Fruit fly (Drosophila melanogaster) whole organism, embryonic: ENCODE results near the gene CG44428.

Source experiments
- Ada2b ChIP-seq: fragments of 200-800 bp; sonication (Bioruptor generic); IDR thresholded peaks from 2 replicates; pipeline ENCODE4 v1.3.6; 2022; ENCODE audit warnings: missing biosample characterization, missing genetic modification characterization
- Atf6 ChIP-seq: fragments of 200-800 bp; sonication (Bioruptor generic); IDR thresholded peaks from 2 replicates; pipeline ENCODE4 v1.3.6; 2022; ENCODE audit warnings: missing biosample characterization, missing genetic modification characterization
- Blimp-1 ChIP-seq: fragments of 200-800 bp; sonication (Bioruptor generic); optimal IDR thresholded peaks from 3 replicates; lab custom pipeline; 2018; ENCODE audit warnings: missing biosample characterization, missing genetic modification characterization, mild to moderate bottlenecking, moderate library complexity, missing genetic modification reagents
- CG10366 ChIP-seq: fragments of 200-800 bp; sonication (Bioruptor generic); IDR thresholded peaks from 2 replicates; pipeline ENCODE4 v1.3.6; 2022; ENCODE audit warnings: missing biosample characterization, missing genetic modification characterization
- CG10979 ChIP-seq: fragments of 200-800 bp; sonication (Bioruptor generic); optimal IDR thresholded peaks from 2 replicates; lab custom pipeline; 2018; ENCODE audit warnings: missing biosample characterization, mild to moderate bottlenecking, missing genetic modification characterization, moderate library complexity
- CG11504 ChIP-seq: fragments of 200-800 bp; sonication (Bioruptor generic); optimal IDR thresholded peaks from 3 replicates; lab custom pipeline; 2019; ENCODE audit warnings: missing biosample characterization, mild to moderate bottlenecking, missing genetic modification characterization, moderate library complexity
- CG11695 ChIP-seq: fragments of 200-800 bp; sonication (Bioruptor generic); IDR thresholded peaks from 3 replicates; pipeline ENCODE4 v1.3.6; 2022; ENCODE audit warnings: missing biosample characterization, missing genetic modification characterization
- CG13296 ChIP-seq: fragments of 200-800 bp; sonication (Bioruptor generic); optimal IDR thresholded peaks from 3 replicates; lab custom pipeline; 2018; ENCODE audit warnings: missing biosample characterization, mild to moderate bottlenecking, missing genetic modification characterization
- CG13424 ChIP-seq: fragments of 200-800 bp; sonication (Bioruptor generic); optimal IDR thresholded peaks from 2 replicates; lab custom pipeline; 2019; ENCODE audit warnings: missing biosample characterization, mild to moderate bottlenecking, missing genetic modification characterization, moderate library complexity
- CG14014 ChIP-seq: fragments of 200-800 bp; sonication (Bioruptor generic); IDR thresholded peaks from 2 replicates; pipeline ENCODE4 v1.3.6; 2022; ENCODE audit warnings: missing biosample characterization, missing genetic modification characterization
- CG15514 ChIP-seq: fragments of 200-800 bp; sonication (Bioruptor generic); optimal IDR thresholded peaks from 3 replicates; lab custom pipeline; 2017; ENCODE audit warnings: missing biosample characterization, missing genetic modification characterization, mild to moderate bottlenecking, moderate library complexity, missing genetic modification reagents
- CG17328 ChIP-seq: fragments of 200-800 bp; sonication (Bioruptor generic); IDR thresholded peaks from 2 replicates; pipeline ENCODE4 v1.3.6; 2022; ENCODE audit warnings: missing biosample characterization, missing genetic modification characterization
- CG18599 ChIP-seq: fragments of 200-800 bp; sonication (Bioruptor generic); optimal IDR thresholded peaks from 3 replicates; lab custom pipeline; 2017; ENCODE audit warnings: missing biosample characterization, missing genetic modification characterization, mild to moderate bottlenecking, moderate library complexity, missing genetic modification reagents
- CG2120 ChIP-seq: fragments of 200-800 bp; sonication (Bioruptor generic); optimal IDR thresholded peaks from 3 replicates; lab custom pipeline; 2016; ENCODE audit warnings: missing biosample characterization, missing genetic modification characterization
- CG2678 ChIP-seq: fragments of 200-800 bp; sonication (Bioruptor generic); optimal IDR thresholded peaks from 3 replicates; lab custom pipeline; 2019; ENCODE audit warnings: missing biosample characterization, mild to moderate bottlenecking, missing genetic modification characterization, moderate library complexity
- CG30020 ChIP-seq: fragments of 200-800 bp; optimal IDR thresholded peaks from 2 replicates; lab custom pipeline; 2019; ENCODE audit warnings: missing biosample characterization, mild to moderate bottlenecking, missing genetic modification characterization, moderate library complexity
- CG32532 ChIP-seq: fragments of 200-800 bp; sonication (Bioruptor generic); IDR thresholded peaks from 2 replicates; pipeline ENCODE4 v1.3.6; 2022; ENCODE audit warnings: missing biosample characterization, missing genetic modification characterization
- CG32772 ChIP-seq: fragments of 200-800 bp; sonication (Bioruptor generic); IDR thresholded peaks from 2 replicates; pipeline ENCODE4 v1.3.6; 2022; ENCODE audit warnings: missing biosample characterization, missing genetic modification characterization
- CG6791 ChIP-seq: fragments of 200-800 bp; sonication (Bioruptor generic); IDR thresholded peaks from 3 replicates; pipeline ENCODE4 v1.3.6; 2022; ENCODE audit warnings: missing biosample characterization, missing genetic modification characterization; ENCODE audit not compliant: partially characterized antibody
- CG6813 ChIP-seq: fragments of 200-800 bp; sonication (Bioruptor generic); optimal IDR thresholded peaks from 2 replicates; lab custom pipeline; 2017; ENCODE audit warnings: missing biosample characterization, missing genetic modification characterization, mild to moderate bottlenecking, moderate library complexity, missing genetic modification reagents
- CG7839 ChIP-seq: fragments of 200-800 bp; sonication (Bioruptor generic); optimal IDR thresholded peaks from 3 replicates; lab custom pipeline; 2018; ENCODE audit warnings: missing biosample characterization, mild to moderate bottlenecking, missing genetic modification characterization, moderate library complexity
- CG9727 ChIP-seq: fragments of 200-800 bp; sonication (Bioruptor generic); optimal IDR thresholded peaks from 3 replicates; lab custom pipeline; 2017; ENCODE audit warnings: missing biosample characterization, mild to moderate bottlenecking, missing genetic modification characterization
- CG9817 ChIP-seq: fragments of 200-800 bp; sonication (Bioruptor generic); optimal IDR thresholded peaks from 2 replicates; lab custom pipeline; 2018; ENCODE audit warnings: missing biosample characterization, mild to moderate bottlenecking, missing genetic modification characterization, moderate library complexity
- CoRest ChIP-seq: fragments of 200-800 bp; sonication (Bioruptor generic); optimal IDR thresholded peaks from 3 replicates; lab custom pipeline; 2018; ENCODE audit warnings: missing biosample characterization, mild to moderate bottlenecking, missing genetic modification characterization, moderate library complexity
- Dad ChIP-seq: fragments of 200-800 bp; sonication (Bioruptor generic); optimal IDR thresholded peaks from 3 replicates; lab custom pipeline; 2016; ENCODE audit warnings: missing biosample characterization, missing genetic modification characterization
- Dip3 ChIP-seq: fragments of 200-800 bp; sonication (Bioruptor generic); optimal IDR thresholded peaks from 3 replicates; lab custom pipeline; 2016; ENCODE audit warnings: missing biosample characterization, missing genetic modification characterization
- Dref ChIP-seq: fragments of 200-800 bp; sonication (Bioruptor generic); IDR thresholded peaks from 2 replicates; pipeline ENCODE4 v1.3.6; 2022; ENCODE audit warnings: missing biosample characterization, missing genetic modification characterization
- Hmr ChIP-seq: fragments of 200-800 bp; sonication (Bioruptor generic); optimal IDR thresholded peaks from 3 replicates; lab custom pipeline; 2017; ENCODE audit warnings: mild to moderate bottlenecking, missing biosample characterization, missing genetic modification reagents, missing genetic modification characterization
- Hr78 ChIP-seq, 2 experiments: fragments of 200-800 bp in 1 of 2; fragments of >200 bp in 1 of 2; sonication (Bioruptor generic) in 1 of 2; optimal IDR thresholded peaks; 2 replicates each; lab custom pipeline; 2017 to 2019; ENCODE audit warnings: missing biosample characterization in 2 of 2, missing genetic modification characterization in 2 of 2, mild to moderate bottlenecking in 1 of 2, moderate library complexity in 1 of 2
- Med ChIP-seq: fragments of 200-800 bp; sonication (Bioruptor generic); peaks from one replicate; lab custom pipeline; 2016; ENCODE audit warnings: missing biosample characterization, missing genetic modification characterization, mild to moderate bottlenecking, inconsistent platforms, moderate library complexity
- Ptx1 ChIP-seq: fragments of 200-800 bp; sonication (Bioruptor generic); IDR thresholded peaks from 2 replicates; pipeline ENCODE4 v1.3.6; 2022; ENCODE audit warnings: missing biosample characterization, missing genetic modification characterization
- Xbp1 ChIP-seq: fragments of 200-800 bp; sonication (Bioruptor generic); optimal IDR thresholded peaks from 3 replicates; lab custom pipeline; 2016; ENCODE audit warnings: missing biosample characterization, mild to moderate bottlenecking, missing genetic modification characterization
- Xrp1 ChIP-seq: fragments of 200-800 bp; sonication (Bioruptor generic); IDR thresholded peaks from 2 replicates; pipeline ENCODE4 v1.3.6; 2022; ENCODE audit warnings: missing biosample characterization, missing genetic modification characterization
- ap ChIP-seq: fragments of 200-800 bp; sonication (Bioruptor generic); IDR thresholded peaks from 2 replicates; pipeline ENCODE4 v1.3.6; 2022; ENCODE audit warnings: missing biosample characterization, missing genetic modification characterization
- ase ChIP-seq: fragments of 200-800 bp; sonication (Bioruptor generic); IDR thresholded peaks from 3 replicates; pipeline ENCODE4 v1.3.6; 2022; ENCODE audit warnings: missing biosample characterization, missing genetic modification characterization
- az2 ChIP-seq: fragments of 200-800 bp; sonication (Bioruptor generic); optimal IDR thresholded peaks from 3 replicates; lab custom pipeline; 2016; ENCODE audit warnings: missing biosample characterization, missing genetic modification characterization
- caup ChIP-seq: fragments of 200-800 bp; sonication (Bioruptor generic); optimal IDR thresholded peaks from 3 replicates; lab custom pipeline; 2017; ENCODE audit warnings: missing biosample characterization, mild to moderate bottlenecking, missing genetic modification characterization, moderate library complexity; ENCODE audit not compliant: severe bottlenecking
- cg ChIP-seq: fragments of 200-800 bp; sonication (Bioruptor generic); optimal IDR thresholded peaks from 3 replicates; lab custom pipeline; 2019; ENCODE audit warnings: missing biosample characterization, mild to moderate bottlenecking, missing genetic modification characterization, moderate library complexity
- fd96Cb ChIP-seq: fragments of 200-800 bp; sonication (Bioruptor generic); optimal IDR thresholded peaks from 2 replicates; lab custom pipeline; 2018; ENCODE audit warnings: missing biosample characterization, mild to moderate bottlenecking, missing genetic modification characterization, moderate library complexity
- ind ChIP-seq: fragments of 200-800 bp; sonication (Bioruptor generic); optimal IDR thresholded peaks from 3 replicates; lab custom pipeline; 2016; ENCODE audit warnings: missing biosample characterization, missing genetic modification characterization
- lab ChIP-seq: fragments of 200-800 bp; sonication (Bioruptor generic); optimal IDR thresholded peaks from 3 replicates; lab custom pipeline; 2017; ENCODE audit warnings: missing biosample characterization, missing genetic modification characterization, mild to moderate bottlenecking, moderate library complexity, missing genetic modification reagents
- maf-S ChIP-seq: fragments of 200-800 bp; sonication (Bioruptor generic); optimal IDR thresholded peaks from 2 replicates; lab custom pipeline; 2016; ENCODE audit warnings: missing biosample characterization, missing genetic modification characterization
- ranshi ChIP-seq: fragments of 200-800 bp; sonication (Bioruptor generic); IDR thresholded peaks from 2 replicates; pipeline ENCODE4 v1.3.6; 2022; ENCODE audit warnings: missing biosample characterization, missing genetic modification characterization
- repo ChIP-seq: fragments of 200-800 bp; sonication (Bioruptor generic); optimal IDR thresholded peaks from 2 replicates; lab custom pipeline; 2016; ENCODE audit warnings: missing biosample characterization, missing genetic modification characterization
- sens ChIP-seq: fragments of 200-800 bp; sonication (Bioruptor generic); peaks from one replicate; lab custom pipeline; 2016; ENCODE audit warnings: missing biosample characterization, missing genetic modification characterization
- shn ChIP-seq: fragments of 200-800 bp; sonication (Bioruptor generic); optimal IDR thresholded peaks from 3 replicates; lab custom pipeline; 2016; ENCODE audit warnings: missing biosample characterization, missing genetic modification characterization
- sob ChIP-seq: fragments of 200-800 bp; sonication (Bioruptor generic); IDR thresholded peaks from 2 replicates; pipeline ENCODE4 v1.3.6; 2022; ENCODE audit warnings: missing biosample characterization, missing genetic modification characterization
- stc ChIP-seq: fragments of 200-800 bp; sonication (Bioruptor generic); IDR thresholded peaks from 2 replicates; pipeline ENCODE4 v1.3.6; 2022; ENCODE audit warnings: missing biosample characterization, missing genetic modification characterization
- vnd ChIP-seq: fragments of 200-800 bp; sonication (Bioruptor generic); IDR thresholded peaks from 3 replicates; pipeline ENCODE4 v1.3.6; 2022; ENCODE audit warnings: missing biosample characterization, missing genetic modification characterization; ENCODE audit not compliant: partially characterized antibody

The CG44428 gene

DNA sequence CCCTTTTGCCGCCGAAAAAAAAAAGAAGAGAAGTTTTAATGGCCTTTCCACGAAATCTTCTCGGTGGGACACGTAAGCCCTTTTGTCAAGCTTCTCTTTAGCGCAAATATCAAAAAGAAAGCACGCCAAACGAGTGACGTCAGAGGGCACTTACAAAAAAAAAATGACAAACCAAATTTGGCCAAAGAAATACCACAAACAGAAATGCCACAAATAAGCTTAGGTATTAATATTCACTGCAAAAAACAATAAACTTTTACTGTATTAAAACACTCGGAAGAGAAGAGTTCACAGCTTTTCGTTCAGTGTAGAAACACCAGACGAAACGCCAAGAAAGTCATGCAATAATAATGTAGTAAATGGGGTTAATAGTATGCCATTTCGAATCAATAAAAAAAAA is 38.1 kb upstream of the CG44428 start (continued):
- peak; percentile 53; the same call in 1 of the 2 replicates for TF ChIP-seq CG32532 (GFP tag; lab: Robert Waterston, UW)
- peak; percentile 9 for TF ChIP-seq CoRest (tag; lab: Kevin White, UChicago)
- TF ChIP-seq az2 (GFP tag; lab: Kevin White, UChicago), result peak; percentile 14
- no peak for TF ChIP-seq CG30020
- TF ChIP-seq Dad (GFP tag; lab: Kevin White, UChicago), result no peak
- peak; percentile 21; the same call in 1 of the 2 replicates for TF ChIP-seq CG10366 (GFP tag; lab: Robert Waterston, UW)
- TF ChIP-seq CG15514, result no peak
- peak; percentile 35; the same call in 1 of the 2 replicates for TF ChIP-seq Atf6 (GFP tag; lab: Robert Waterston, UW)
- TF ChIP-seq CG9727 (GFP tag; lab: Kevin White, UChicago), result no peak
- TF ChIP-seq CG32772 (GFP tag; lab: Robert Waterston, UW), result 0 out of 2 replicates have a peak, but pooled peaks have one; percentile 24
- TF ChIP-seq stc (GFP tag; lab: Robert Waterston, UW), result no peak; the same call in 1 of the 2 replicates
- peak; percentile 37 for TF ChIP-seq lab (GFP tag; lab: Kevin White, UChicago)
- TF ChIP-seq CG7839 (tag; lab: Kevin White, UChicago), result peak; percentile 43
- no peak for TF ChIP-seq CG6813 (GFP tag; lab: Kevin White, UChicago)
- peak; percentile 52 for TF ChIP-seq Ada2b
- TF ChIP-seq Xrp1 (GFP tag; lab: Robert Waterston, UW), result peak; percentile 46; the same call in 1 of the 2 replicates
- peak; percentile 1 for TF ChIP-seq CG9817
- TF ChIP-seq CG6791 (GFP tag; lab: Robert Waterston, UW), result no peak
- TF ChIP-seq repo, result no peak
- TF ChIP-seq Med (GFP tag; lab: Kevin White, UChicago), result peak; percentile 82
- TF ChIP-seq Hr78 (GFP tag; optimal IDR thresholded peaks at IDR 0.05; lab: Kevin White, UChicago), result no peak
- TF ChIP-seq CG14014 (GFP tag; lab: Robert Waterston, UW), result peak; percentile 22; the same call in 1 of the 2 replicates
- peak; percentile 30; the same call in 1 of the 3 replicates for TF ChIP-seq CG11695
- peak; percentile 59 for TF ChIP-seq CG11504 (tag; lab: Kevin White, UChicago)
- 0 out of 2 replicates have a peak, but pooled peaks have one; percentile 19 for TF ChIP-seq ap (GFP tag; lab: Robert Waterston, UW)
- 0 out of 2 replicates have a peak, but pooled peaks have one; percentile 48 for TF ChIP-seq sob
- 0 out of 2 replicates have a peak, but pooled peaks have one; percentile 24 for TF ChIP-seq ranshi (GFP tag; lab: Robert Waterston, UW)
- TF ChIP-seq CG18599 (GFP tag; lab: Kevin White, UChicago), result peak; percentile 25
- TF ChIP-seq Xbp1, result peak; percentile 0
- TF ChIP-seq Hmr, result peak; percentile 5
- peak; percentile 16 for TF ChIP-seq CG13424 (tag; lab: Kevin White, UChicago)
- TF ChIP-seq CG2120, result peak; percentile 25
- peak; percentile 13 for TF ChIP-seq Dip3 (GFP tag; lab: Kevin White, UChicago)
- TF ChIP-seq Blimp-1 (GFP tag; lab: Kevin White, UChicago), result peak; percentile 34
- TF ChIP-seq Ptx1, result peak; percentile 32; the same call in 1 of the 2 replicates
- TF ChIP-seq Dref (GFP tag; lab: Robert Waterston, UW), result no peak
- no peak for TF ChIP-seq cg (GFP tag; lab: Kevin White, UChicago)
- peak; percentile 41; the same call in 1 of the 2 replicates for TF ChIP-seq CG17328 (GFP tag; lab: Robert Waterston, UW)
- no peak for TF ChIP-seq maf-S (GFP tag; lab: Kevin White, UChicago)
- no peak for TF ChIP-seq ase (GFP tag; lab: Robert Waterston, UW)
- peak; percentile 70 for TF ChIP-seq sens
- TF ChIP-seq fd96Cb, result peak; percentile 18
- TF ChIP-seq ind (GFP tag; lab: Kevin White, UChicago), result peak; percentile 35
- TF ChIP-seq caup, result no peak
- TF ChIP-seq CG13296 (GFP tag; lab: Kevin White, UChicago), result peak; percentile 8
- TF ChIP-seq vnd (GFP tag; lab: Robert Waterston, UW), result no peak
- TF ChIP-seq CG2678 (tag; lab: Kevin White, UChicago), result peak; percentile 43
- TF ChIP-seq CG10979 (tag; lab: Kevin White, UChicago), result peak; percentile 19
- TF ChIP-seq shn (GFP tag; lab: Kevin White, UChicago), result no peak
